Worm (Caenorhabditis elegans) whole organism, L3 larva: ENCODE measurements around the gene fbxa-74.

ENCODE experiments used
- R02D3.7 ChIP-seq: fragments of 150-350 bp; optimal IDR thresholded peaks from 2 replicates; lab custom pipeline; 2014; ENCODE audit warnings: missing biosample characterization, missing genetic modification characterization
- ZK546.5 ChIP-seq: sonication (generic microtip); optimal IDR thresholded peaks from 2 replicates; lab custom pipeline; 2017; ENCODE audit warnings: missing biosample characterization, missing genetic modification characterization
- ceh-16 ChIP-seq: sonication (generic microtip); optimal IDR thresholded peaks from 2 replicates; lab custom pipeline; 2017; ENCODE audit warnings: missing biosample characterization, missing genetic modification characterization
- ceh-28 ChIP-seq: fragments of 150-350 bp; optimal IDR thresholded peaks from 2 replicates; lab custom pipeline; 2014; ENCODE audit warnings: missing biosample characterization, missing genetic modification reagents, missing genetic modification characterization
- ceh-9 ChIP-seq: sonication (generic microtip); optimal IDR thresholded peaks from 2 replicates; lab custom pipeline; 2018; ENCODE audit warnings: missing biosample characterization, missing genetic modification characterization
- daf-12 ChIP-seq: fragments of 150-350 bp; optimal IDR thresholded peaks from 2 replicates; lab custom pipeline; 2014; ENCODE audit warnings: missing biosample characterization, missing genetic modification reagents, missing genetic modification characterization
- egl-27 ChIP-seq: sonication (generic microtip); optimal IDR thresholded peaks from 4 replicates; lab custom pipeline; 2017; ENCODE audit warnings: missing biosample characterization, missing genetic modification reagents, missing genetic modification characterization
- egl-5 ChIP-seq: fragments of 150-350 bp; optimal IDR thresholded peaks from 2 replicates; lab custom pipeline; 2017; ENCODE audit warnings: missing biosample characterization, missing genetic modification reagents, missing genetic modification characterization, inconsistent platforms
- elt-1 ChIP-seq: fragments of 150-350 bp; optimal IDR thresholded peaks from 2 replicates; lab custom pipeline; 2014; ENCODE audit warnings: missing biosample characterization, missing genetic modification characterization
- elt-2 ChIP-seq: sonication (generic microtip); optimal IDR thresholded peaks from 2 replicates; lab custom pipeline; 2016; ENCODE audit warnings: missing genetic modification reagents, mild to moderate bottlenecking, missing genetic modification characterization, missing compliant biosample characterization
- elt-3 ChIP-seq, 3 experiments: fragments of 150-350 bp in 1 of 3; sonication (generic microtip) in 2 of 3; optimal IDR thresholded peaks; 2 replicates in 2 of 3; 4 replicates in 1 of 3; lab custom pipeline; 2014 to 2017; ENCODE audit warnings: missing biosample characterization in 3 of 3, missing genetic modification characterization in 3 of 3
- fkh-10 ChIP-seq: sonication (generic microtip); optimal IDR thresholded peaks from 2 replicates; lab custom pipeline; 2017; ENCODE audit warnings: missing biosample characterization, missing genetic modification reagents, missing genetic modification characterization
- fkh-2 ChIP-seq: fragments of 150-350 bp; optimal IDR thresholded peaks from 2 replicates; lab custom pipeline; 2014; ENCODE audit warnings: missing biosample characterization, missing genetic modification reagents, missing genetic modification characterization
- fos-1 ChIP-seq: fragments of 150-350 bp; optimal IDR thresholded peaks from 2 replicates; lab custom pipeline; 2014; ENCODE audit warnings: missing biosample characterization, missing genetic modification characterization
- hmg-11 ChIP-seq: sonication (generic microtip); optimal IDR thresholded peaks from 2 replicates; lab custom pipeline; 2016; ENCODE audit warnings: missing genetic modification characterization, missing compliant biosample characterization
- lin-15B ChIP-seq: fragments of 150-350 bp; optimal IDR thresholded peaks from 2 replicates; lab custom pipeline; 2014; ENCODE audit warnings: missing biosample characterization, missing genetic modification characterization
- lin-39 ChIP-seq: fragments of 150-350 bp; optimal IDR thresholded peaks from 2 replicates; lab custom pipeline; 2018; ENCODE audit warnings: missing biosample characterization, missing genetic modification reagents, missing genetic modification characterization
- lsy-12 ChIP-seq: sonication (generic microtip); optimal IDR thresholded peaks from 2 replicates; lab custom pipeline; 2016; ENCODE audit warnings: mild to moderate bottlenecking, missing genetic modification characterization, missing compliant biosample characterization
- mml-1 ChIP-seq: fragments of 150-350 bp; sonication (generic microtip); optimal IDR thresholded peaks from 3 replicates; lab custom pipeline; 2014; ENCODE audit warnings: missing biosample characterization, missing genetic modification characterization
- nhr-12 ChIP-seq: fragments of 150-350 bp; optimal IDR thresholded peaks from 2 replicates; lab custom pipeline; 2014; ENCODE audit warnings: missing biosample characterization, missing genetic modification characterization
- nhr-23 ChIP-seq: fragments of 150-350 bp; optimal IDR thresholded peaks from 2 replicates; lab custom pipeline; 2014; ENCODE audit warnings: missing biosample characterization, missing genetic modification reagents, missing genetic modification characterization
- nhr-237 ChIP-seq: fragments of 150-350 bp; optimal IDR thresholded peaks from 2 replicates; lab custom pipeline; 2014; ENCODE audit warnings: missing biosample characterization, missing genetic modification characterization
- nhr-25 ChIP-seq: sonication (generic microtip); optimal IDR thresholded peaks from 2 replicates; lab custom pipeline; 2017; ENCODE audit warnings: missing biosample characterization, missing genetic modification characterization
- nhr-43 ChIP-seq: sonication (generic microtip); optimal IDR thresholded peaks from 2 replicates; lab custom pipeline; 2016; ENCODE audit warnings: mild to moderate bottlenecking, missing genetic modification characterization, missing compliant biosample characterization; ENCODE audit not compliant: poor library complexity, severe bottlenecking
- nhr-67 ChIP-seq: fragments of 150-350 bp; optimal IDR thresholded peaks from 2 replicates; lab custom pipeline; 2014; ENCODE audit warnings: missing biosample characterization, missing genetic modification characterization
- nhr-76 ChIP-seq: fragments of 150-350 bp; sonication (generic microtip); optimal IDR thresholded peaks from 5 replicates; lab custom pipeline; 2014; ENCODE audit warnings: missing biosample characterization, missing genetic modification characterization
- pha-4 ChIP-seq: fragments of 150-350 bp; optimal IDR thresholded peaks from 2 replicates; lab custom pipeline; 2014; ENCODE audit warnings: missing biosample characterization, missing genetic modification reagents, missing genetic modification characterization
- pqm-1 ChIP-seq: fragments of 150-350 bp; optimal IDR thresholded peaks from 2 replicates; lab custom pipeline; 2017; ENCODE audit warnings: missing biosample characterization, missing genetic modification characterization, inconsistent platforms
- sea-2 ChIP-seq: fragments of 150-350 bp; sonication (generic microtip); optimal IDR thresholded peaks from 4 replicates; lab custom pipeline; 2014; ENCODE audit warnings: missing biosample characterization, missing genetic modification reagents, missing genetic modification characterization
- skn-1 ChIP-seq: fragments of 150-350 bp; optimal IDR thresholded peaks from 2 replicates; lab custom pipeline; 2014; ENCODE audit warnings: missing biosample characterization, missing genetic modification characterization
- snpc-4 ChIP-seq: fragments of 150-350 bp; optimal IDR thresholded peaks from 2 replicates; lab custom pipeline; 2014; ENCODE audit warnings: missing biosample characterization, missing genetic modification characterization
- unc-39 ChIP-seq: sonication (generic microtip); optimal IDR thresholded peaks from 4 replicates; lab custom pipeline; 2017; ENCODE audit warnings: missing biosample characterization, missing genetic modification characterization
- unc-62 ChIP-seq: fragments of 150-350 bp; sonication (generic microtip); optimal IDR thresholded peaks from 4 replicates; lab custom pipeline; 2014; ENCODE audit warnings: missing biosample characterization, missing genetic modification reagents, missing genetic modification characterization
- zag-1 ChIP-seq: fragments of 150-350 bp; optimal IDR thresholded peaks from 2 replicates; lab custom pipeline; 2014; ENCODE audit warnings: missing biosample characterization, missing genetic modification characterization

Gene fbxa-74

DNA sequence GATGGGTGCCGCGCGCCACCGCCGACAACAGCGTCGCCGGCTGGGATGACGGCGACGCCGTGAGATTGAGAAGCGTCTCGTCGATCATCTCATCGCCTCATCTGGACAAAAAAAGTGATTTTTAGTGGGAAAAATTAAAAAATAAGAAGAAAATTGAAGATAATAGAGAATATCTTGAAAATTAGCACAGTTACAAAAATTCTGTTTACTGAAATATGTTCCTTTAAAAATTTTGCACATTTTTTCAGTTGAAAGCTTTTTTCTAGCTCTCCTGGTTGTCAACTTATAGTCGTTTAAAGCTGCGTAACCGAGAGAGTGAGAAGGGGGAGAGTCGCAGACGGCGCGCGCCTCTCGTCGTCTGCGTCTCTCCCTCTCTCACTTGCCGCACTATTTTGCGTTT is 34.2 kb upstream of the fbxa-74 start, which contains the start of gene ser-4:
Gene ser-4, minus strand, starts transcription at position 101 of the 400 bp plus-strand sequence.
- TF ChIP-seq skn-1 (no peak), mml-1 (tag; lab: Kevin White, UChicago) (no peak), elt-1 (tag; lab: Kevin White, UChicago) (no peak), nhr-67 (no peak), nhr-43 (tag; lab: Kevin White, UChicago) (no peak), nhr-25 (no peak), elt-3 (tag; optimal IDR thresholded peaks at IDR 0.05; lab: Kevin White, UChicago) (no peak), lin-15B (tag; lab: Kevin White, UChicago) (no peak), elt-2 (tag; lab: Kevin White, UChicago) (no peak), unc-62 (no peak), nhr-76 (tag; lab: Kevin White, UChicago) (no peak), hmg-11 (tag; lab: Kevin White, UChicago) (no peak), egl-5 (tag; lab: Kevin White, UChicago) (no peak), fkh-2 (tag; lab: Kevin White, UChicago) (no peak), pqm-1 (tag; lab: Kevin White, UChicago) (no peak), nhr-12 (tag; lab: Kevin White, UChicago) (no peak), R02D3.7 (tag; lab: Kevin White, UChicago) (no peak), ceh-28 (tag; lab: Kevin White, UChicago) (no peak)

DNA sequence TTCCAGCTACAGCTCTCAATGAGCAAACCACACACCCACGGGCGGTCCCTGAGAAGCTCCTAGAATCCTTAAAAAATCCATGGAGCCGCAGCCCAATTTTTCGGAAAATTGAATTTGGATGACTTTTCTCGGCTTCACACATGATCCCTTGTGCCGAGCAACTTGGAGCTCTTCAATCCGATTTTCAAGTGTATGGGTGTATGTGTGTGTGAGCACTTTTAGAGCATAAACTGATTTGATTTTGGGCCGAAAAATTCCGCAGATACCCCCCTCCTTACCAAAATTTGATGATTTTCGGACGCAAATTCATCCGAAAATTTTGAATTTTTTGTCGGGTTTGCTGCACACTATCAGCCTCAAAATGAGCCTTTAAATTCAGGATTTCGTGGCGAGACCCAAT is 33.1 kb upstream of the fbxa-74 start:
- TF ChIP-seq daf-12 (tag; lab: Kevin White, UChicago) (no peak), fos-1 (no peak), snpc-4 (no peak), ZK546.5 (tag; lab: Kevin White, UChicago) (no peak), fkh-10 (GFP tag; lab: Kevin White, UChicago) (peak; percentile 54)

DNA sequence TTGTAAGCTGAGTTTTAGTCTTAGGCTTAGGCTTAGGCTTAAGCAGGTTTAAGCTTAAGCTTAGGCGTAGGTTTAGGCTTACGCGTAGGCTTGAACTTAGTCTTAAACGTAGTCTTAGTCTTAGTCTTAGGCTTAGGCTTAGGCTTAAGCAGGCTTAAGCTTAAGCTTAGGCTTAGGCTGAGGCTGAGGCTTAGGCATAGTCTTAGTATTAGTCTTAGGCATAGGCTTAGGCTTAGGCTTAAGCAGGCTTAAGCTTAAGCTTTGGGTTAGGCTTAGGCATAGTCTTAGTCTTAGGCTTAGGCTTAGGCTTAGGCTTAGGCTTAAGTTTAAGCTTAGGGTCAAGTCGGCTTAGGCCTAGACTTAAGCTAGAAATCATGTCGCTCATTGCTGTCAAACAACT is 20.0 kb upstream of the fbxa-74 start:
- TF ChIP-seq fkh-2 (tag; lab: Kevin White, UChicago) (no peak), egl-5 (tag; lab: Kevin White, UChicago) (no peak), elt-2 (tag; lab: Kevin White, UChicago) (no peak), ceh-28 (tag; lab: Kevin White, UChicago) (no peak), egl-27 (tag; lab: Kevin White, UChicago) (no peak), lsy-12 (tag; lab: Kevin White, UChicago) (no peak), fos-1 (no peak), lin-15B (tag; lab: Kevin White, UChicago) (no peak)

DNA sequence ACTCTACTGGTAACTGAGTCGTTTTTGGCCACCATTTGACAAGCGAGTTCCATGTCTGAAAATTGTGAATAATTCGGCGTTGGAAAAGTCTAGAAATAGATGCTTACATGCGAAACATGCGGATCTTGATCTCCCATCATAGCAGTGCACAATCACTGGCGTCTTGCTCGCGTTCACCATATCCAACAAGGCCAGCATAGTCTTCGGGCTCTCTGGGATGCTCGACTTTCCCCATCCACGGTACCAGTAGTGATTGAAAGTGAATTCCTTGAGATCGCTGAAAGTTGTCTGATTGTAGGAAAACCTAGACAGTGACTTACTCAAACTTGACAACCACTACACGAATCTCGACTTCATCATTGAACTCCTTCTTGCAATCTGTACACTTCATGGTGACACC is 19.0 kb upstream of the fbxa-74 start:
- no peak for TF ChIP-seq snpc-4
- TF ChIP-seq, all 47 proteins: peak for 0

DNA sequence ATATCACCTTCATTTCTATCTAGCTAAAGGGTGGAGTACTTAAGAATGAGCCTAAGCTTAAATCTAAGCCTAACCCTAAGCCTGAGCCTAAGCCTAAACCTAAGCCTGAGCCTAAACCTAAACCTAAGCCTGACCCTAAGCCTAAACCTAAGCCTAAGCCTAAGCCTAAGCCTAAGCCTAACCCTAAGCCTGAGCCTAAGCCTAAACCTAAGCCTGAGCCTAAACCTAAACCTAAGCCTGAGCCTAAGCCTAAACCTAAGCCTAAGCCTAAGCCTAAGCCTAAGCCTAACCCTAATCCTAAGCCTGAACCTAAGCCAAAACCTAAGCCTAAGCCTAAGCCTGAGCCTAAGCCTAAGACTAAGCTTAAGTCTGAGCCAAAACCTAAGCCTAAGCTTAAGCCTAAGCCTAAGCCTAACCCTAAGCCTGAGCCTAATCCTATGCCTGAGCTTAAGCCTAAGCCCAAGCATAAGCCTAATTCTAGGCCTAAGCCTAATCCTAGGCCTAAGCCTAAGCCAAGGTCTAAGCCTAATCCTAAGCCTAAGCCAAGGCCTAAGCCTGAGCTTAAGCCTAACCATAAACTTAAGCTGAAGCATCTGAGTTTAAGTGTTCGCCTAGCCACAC is 15.3 kb upstream of the fbxa-74 start:
- TF ChIP-seq zag-1 (no peak), nhr-25 (no peak), lin-15B (tag; lab: Kevin White, UChicago) (no peak), ceh-16 (tag; lab: Kevin White, UChicago) (no peak), sea-2 (GFP tag; lab: Kevin White, UChicago) (no peak), elt-1 (tag; lab: Kevin White, UChicago) (no peak), unc-39 (tag; lab: Kevin White, UChicago) (no peak), pha-4 (no peak), fkh-10 (GFP tag; lab: Kevin White, UChicago) (no peak), ceh-9 (tag; lab: Kevin White, UChicago) (no peak), hmg-11 (tag; lab: Kevin White, UChicago) (no peak), daf-12 (tag; lab: Kevin White, UChicago) (no peak), lin-39 (tag; lab: Kevin White, UChicago) (no peak), nhr-23 (tag; lab: Kevin White, UChicago) (no peak), nhr-237 (tag; lab: Kevin White, UChicago) (no peak), nhr-76 (tag; lab: Kevin White, UChicago) (no peak), snpc-4 (no peak), egl-5 (tag; lab: Kevin White, UChicago) (no peak)
